Worm (Caenorhabditis elegans) whole organism, young adult: ENCODE data around the gene F58A6.1.

Experiments
- B0261.1 ChIP-seq: sonication (generic microtip); optimal IDR thresholded peaks from 2 replicates; lab custom pipeline; 2016; ENCODE audit warnings: mild to moderate bottlenecking, missing genetic modification characterization, moderate library complexity, missing compliant biosample characterization
- C06A6.2 ChIP-seq: fragments of 200-800 bp; sonication (Bioruptor generic); conservative IDR thresholded peaks from 2 replicates; pipeline ENCODE4 v1.3.6; 2022; ENCODE audit warnings: missing genetic modification characterization, missing compliant biosample characterization
- F10E7.11 ChIP-seq: sonication (generic microtip); optimal IDR thresholded peaks from 2 replicates; lab custom pipeline; 2017; ENCODE audit warnings: mild to moderate bottlenecking, missing genetic modification characterization, moderate library complexity, missing compliant biosample characterization
- F22D6.2 ChIP-seq: sonication (generic microtip); optimal IDR thresholded peaks from 2 replicates; lab custom pipeline; 2016; ENCODE audit warnings: mild to moderate bottlenecking, missing genetic modification characterization, missing compliant biosample characterization
- Y95B8A.8 ChIP-seq: fragments of 200-800 bp; sonication (Bioruptor generic); IDR thresholded peaks from 2 replicates; pipeline ENCODE4 v1.3.6; 2022; ENCODE audit warnings: missing genetic modification reagents, missing genetic modification characterization, missing compliant biosample characterization
- atf-7 ChIP-seq: sonication (generic microtip); optimal IDR thresholded peaks from 2 replicates; lab custom pipeline; 2017; ENCODE audit warnings: mild to moderate bottlenecking, missing genetic modification characterization, missing compliant biosample characterization
- athp-1 ChIP-seq: sonication (generic microtip); optimal IDR thresholded peaks from 2 replicates; lab custom pipeline; 2017; ENCODE audit warnings: mild to moderate bottlenecking, missing genetic modification characterization, missing compliant biosample characterization
- attf-6 ChIP-seq: fragments of 200-800 bp; sonication (Bioruptor generic); IDR thresholded peaks from 2 replicates; pipeline ENCODE4 v1.3.6; 2022; ENCODE audit warnings: missing genetic modification reagents, missing genetic modification characterization, missing compliant biosample characterization
- bed-1 ChIP-seq: fragments of 200-800 bp; sonication (Bioruptor generic); IDR thresholded peaks from 2 replicates; pipeline ENCODE4 v1.3.6; 2022; ENCODE audit warnings: missing genetic modification reagents, missing genetic modification characterization, missing compliant biosample characterization
- cebp-1 ChIP-seq, 2 experiments: fragments of 200-800 bp in 1 of 2; sonication (Bioruptor generic) in 1 of 2; sonication (generic microtip) in 1 of 2; IDR thresholded peaks in 1 of 2; optimal IDR thresholded peaks in 1 of 2; 2 replicates each; pipeline versions ENCODE4 v1.3.6 to Lab custom; 2017 to 2022; ENCODE audit warnings: missing compliant biosample characterization in 2 of 2, missing genetic modification characterization in 2 of 2, mild to moderate bottlenecking in 1 of 2, missing genetic modification reagents in 1 of 2, moderate library complexity in 1 of 2
- ceh-58 ChIP-seq: fragments of 200-800 bp; sonication (Bioruptor generic); IDR thresholded peaks from 2 replicates; pipeline ENCODE4 v1.3.6; 2022; ENCODE audit warnings: missing genetic modification characterization, missing compliant biosample characterization
- ceh-79 ChIP-seq: sonication (generic microtip); optimal IDR thresholded peaks from 2 replicates; lab custom pipeline; 2017; ENCODE audit warnings: mild to moderate bottlenecking, missing genetic modification characterization, missing compliant biosample characterization
- ceh-91 ChIP-seq: fragments of 200-800 bp; sonication (Bioruptor generic); IDR thresholded peaks from 2 replicates; pipeline ENCODE4 v1.3.6; 2022; ENCODE audit warnings: missing genetic modification reagents, missing genetic modification characterization, missing compliant biosample characterization
- egrh-3 ChIP-seq: fragments of 200-800 bp; sonication (Bioruptor generic); IDR thresholded peaks from 2 replicates; pipeline ENCODE4 v1.3.6; 2022; ENCODE audit warnings: missing genetic modification reagents, missing genetic modification characterization, missing compliant biosample characterization
- hsf-1 ChIP-seq: fragments of 200-800 bp; sonication (Bioruptor generic); IDR thresholded peaks from 2 replicates; pipeline ENCODE4 v1.3.6; 2022; ENCODE audit warnings: missing genetic modification reagents, missing genetic modification characterization, missing compliant biosample characterization
- lin-54 ChIP-seq: fragments of 200-800 bp; sonication (Bioruptor generic); optimal IDR thresholded peaks from 2 replicates; lab custom pipeline; 2018; ENCODE audit warnings: mild to moderate bottlenecking, missing genetic modification characterization, missing compliant biosample characterization
- lir-1 ChIP-seq: fragments of 200-800 bp; sonication (Bioruptor generic); conservative IDR thresholded peaks from 2 replicates; pipeline ENCODE4 v1.3.6; 2022; ENCODE audit warnings: missing genetic modification reagents, missing genetic modification characterization, missing compliant biosample characterization
- madf-10 ChIP-seq: sonication (generic microtip); optimal IDR thresholded peaks from 2 replicates; lab custom pipeline; 2016; ENCODE audit warnings: mild to moderate bottlenecking, missing genetic modification characterization, missing compliant biosample characterization
- madf-3 ChIP-seq: fragments of 200-800 bp; sonication (Bioruptor generic); IDR thresholded peaks from 2 replicates; pipeline ENCODE4 v1.3.6; 2022; ENCODE audit warnings: missing genetic modification reagents, missing genetic modification characterization, missing compliant biosample characterization
- mcd-1 ChIP-seq: fragments of 200-800 bp; sonication (Bioruptor generic); IDR thresholded peaks from 2 replicates; pipeline ENCODE4 v1.3.6; 2022; ENCODE audit warnings: missing genetic modification reagents, missing genetic modification characterization, missing compliant biosample characterization
- nhr-120 ChIP-seq: fragments of 200-800 bp; sonication (Bioruptor generic); IDR thresholded peaks from 2 replicates; pipeline ENCODE4 v1.3.6; 2022; ENCODE audit warnings: missing genetic modification characterization, missing compliant biosample characterization
- nhr-179 ChIP-seq: sonication (generic microtip); optimal IDR thresholded peaks from 2 replicates; lab custom pipeline; 2016; ENCODE audit warnings: mild to moderate bottlenecking, missing genetic modification characterization, missing compliant biosample characterization
- nhr-90 ChIP-seq: sonication (generic microtip); optimal IDR thresholded peaks from 2 replicates; lab custom pipeline; 2016; ENCODE audit warnings: missing genotype, mild to moderate bottlenecking, missing genetic modification characterization, missing compliant biosample characterization
- rcor-1 ChIP-seq: fragments of 200-800 bp; sonication (Bioruptor generic); IDR thresholded peaks from 2 replicates; pipeline ENCODE4 v1.3.6; 2022; ENCODE audit warnings: missing genetic modification reagents, missing genetic modification characterization, missing compliant biosample characterization
- snpc-1.1 ChIP-seq: sonication (generic microtip); optimal IDR thresholded peaks from 2 replicates; lab custom pipeline; 2017; ENCODE audit warnings: missing genetic modification characterization, mild to moderate bottlenecking, missing compliant biosample characterization, antibody characterized with exemption, moderate library complexity, missing genotype, missing genetic modification reagents; ENCODE audit not compliant: insufficient read depth
- snpc-1.3 ChIP-seq: sonication (generic microtip); optimal IDR thresholded peaks from 2 replicates; lab custom pipeline; 2017; ENCODE audit warnings: missing genetic modification characterization, mild to moderate bottlenecking, missing compliant biosample characterization, antibody characterized with exemption, moderate library complexity, missing genotype, missing genetic modification reagents; ENCODE audit not compliant: insufficient read depth
- snpc-3.4 ChIP-seq: sonication (generic microtip); optimal IDR thresholded peaks from 2 replicates; lab custom pipeline; 2017; ENCODE audit warnings: missing genetic modification characterization, mild to moderate bottlenecking, missing compliant biosample characterization, antibody characterized with exemption, moderate library complexity, missing genotype, missing genetic modification reagents
- snpc-4 ChIP-seq, 5 experiments: fragments of 150-350 bp in 1 of 5; sonication (generic microtip) in 4 of 5; optimal IDR thresholded peaks; 2 replicates each; lab custom pipeline; 2014 to 2018; ENCODE audit warnings: missing genetic modification characterization in 5 of 5, missing biosample characterization in 3 of 5, antibody characterized with exemption in 2 of 5, mild to moderate bottlenecking in 2 of 5, missing compliant biosample characterization in 2 of 5, missing genotype in 2 of 5, moderate library complexity in 2 of 5, missing genetic modification reagents in 1 of 5
- tlf-1 ChIP-seq: fragments of 200-800 bp; sonication (Bioruptor generic); optimal IDR thresholded peaks from 2 replicates; lab custom pipeline; 2018; ENCODE audit warnings: mild to moderate bottlenecking, missing genetic modification characterization, missing compliant biosample characterization
- ztf-18 ChIP-seq: sonication (generic microtip); optimal IDR thresholded peaks from 2 replicates; lab custom pipeline; 2016; ENCODE audit warnings: missing genotype, mild to moderate bottlenecking, missing genetic modification characterization, missing compliant biosample characterization
- ztf-3 ChIP-seq: fragments of 200-800 bp; sonication (Bioruptor generic); optimal IDR thresholded peaks from 2 replicates; lab custom pipeline; 2018; ENCODE audit warnings: mild to moderate bottlenecking, missing genetic modification characterization, missing compliant biosample characterization

Gene F58A6.1

ce11 chrII:5099034-5099433, 43.7 kb upstream of the F58A6.1 start (continued):
- TF ChIP-seq snpc-4 (GFP tag; optimal IDR thresholded peaks at IDR 0.05; lab: Kevin White, UChicago) = no peak
- TF ChIP-seq snpc-4 (tag; optimal IDR thresholded peaks at IDR 0.05; lab: Kevin White, UChicago) = no peak
- no peak for TF ChIP-seq atf-7 (tag; lab: Kevin White, UChicago)

- no peak for TF ChIP-seq snpc-3.4 (tag; lab: Kevin White, UChicago)
- no peak for TF ChIP-seq nhr-90 (tag; lab: Kevin White, UChicago)
- no peak for TF ChIP-seq Y95B8A.8 (GFP tag; lab: Robert Waterston, UW)
- TF ChIP-seq nhr-179 (tag; lab: Kevin White, UChicago) = no peak
- no peak for TF ChIP-seq F10E7.11
Observed at ce11 chrII:5099649-5100048, 43.1 kb upstream of the F58A6.1 start, which contains the start of gene C04G6.6. Gene C04G6.6, minus strand, starts transcription at chrII:5099749.

ce11 chrII:5101701-5102100, 41.0 kb upstream of the F58A6.1 start, which contains the start of the genes idpb-3 and idpb-1:
Gene idpb-3, minus strand, starts transcription at chrII:5101801.
Gene idpb-1, plus strand, starts transcription at chrII:5101984.
- TF ChIP-seq snpc-4 (GFP tag; optimal IDR thresholded peaks at IDR 0.05; lab: Kevin White, UChicago) (no peak), snpc-4 (tag; optimal IDR thresholded peaks at IDR 0.05; lab: Kevin White, UChicago) (no peak), ceh-58 (GFP tag; lab: Robert Waterston, UW) (no peak), nhr-120 (GFP tag; lab: Robert Waterston, UW) (no peak), bed-1 (GFP tag; lab: Robert Waterston, UW) (no peak), B0261.1 (tag; lab: Kevin White, UChicago) (no peak), F22D6.2 (tag; lab: Kevin White, UChicago) (no peak), mcd-1 (no peak), ztf-18 (tag; lab: Kevin White, UChicago) (no peak), C06A6.2 (GFP tag; lab: Robert Waterston, UW) (no peak), egrh-3 (GFP tag; lab: Robert Waterston, UW) (no peak), cebp-1 (GFP tag; IDR thresholded peaks at IDR 0.05; lab: Robert Waterston, UW) (no peak), cebp-1 (tag; optimal IDR thresholded peaks at IDR 0.05; lab: Kevin White, UChicago) (no peak), madf-10 (no peak), madf-3 (GFP tag; lab: Robert Waterston, UW) (no peak), snpc-1.1 (tag; lab: Kevin White, UChicago) (no peak), attf-6 (no peak), tlf-1 (no peak), hsf-1 (GFP tag; lab: Robert Waterston, UW) (no peak), lin-54 (GFP tag; lab: Kevin White, UChicago) (no peak)

- TF ChIP-seq rcor-1 (GFP tag; lab: Robert Waterston, UW) (no peak), athp-1 (no peak), snpc-3.4 (tag; lab: Kevin White, UChicago) (no peak), madf-10 (no peak), lir-1 (no peak), ceh-58 (GFP tag; lab: Robert Waterston, UW) (no peak), ztf-3 (GFP tag; lab: Kevin White, UChicago) (no peak), snpc-1.3 (tag; lab: Kevin White, UChicago) (no peak), ceh-79 (no peak), ceh-91 (GFP tag; lab: Robert Waterston, UW) (no peak)
- TF ChIP-seq, all 124 proteins: peak for 0
Observed at ce11 chrII:5103189-5103588, 39.5 kb upstream of the F58A6.1 start.
